Worm (Caenorhabditis elegans) whole organism, L4 larva: Measurements from ENCODE around the gene srbc-1.

Experiments used
- F26F4.8 ChIP-seq: fragments of 200-800 bp; sonication (Bioruptor generic); conservative IDR thresholded peaks from 2 replicates; pipeline ENCODE4 v1.3.6; 2022; ENCODE audit warnings: missing genetic modification characterization, missing compliant biosample characterization
- T26A8.4 ChIP-seq: fragments of 200-800 bp; sonication (Bioruptor generic); IDR thresholded peaks from 2 replicates; pipeline ENCODE4 v1.3.6; 2022; ENCODE audit warnings: missing genetic modification characterization, missing compliant biosample characterization
- Y5F2A.4 ChIP-seq: fragments of 200-800 bp; sonication (Bioruptor generic); optimal IDR thresholded peaks from 2 replicates; lab custom pipeline; 2018; ENCODE audit warnings: mild to moderate bottlenecking, missing genetic modification characterization, missing compliant biosample characterization
- aha-1 ChIP-seq: fragments of 150-350 bp; peaks from one replicate; lab custom pipeline; 2014; ENCODE audit warnings: missing biosample characterization, missing genetic modification characterization
- aly-2 ChIP-seq: sonication (generic microtip); optimal IDR thresholded peaks from 2 replicates; lab custom pipeline; 2018; ENCODE audit warnings: missing biosample characterization, missing genetic modification characterization
- arid-1 ChIP-seq: fragments of 200-800 bp; sonication (Bioruptor generic); conservative IDR thresholded peaks from 2 replicates; pipeline ENCODE4 v1.3.6; 2022; ENCODE audit warnings: missing genetic modification reagents, missing genetic modification characterization, missing compliant biosample characterization
- ceh-32 ChIP-seq: sonication (generic microtip); optimal IDR thresholded peaks from 2 replicates; lab custom pipeline; 2016; ENCODE audit warnings: mild to moderate bottlenecking, missing genetic modification characterization, missing compliant biosample characterization; ENCODE audit not compliant: poor library complexity
- ceh-82 ChIP-seq: sonication (generic microtip); optimal IDR thresholded peaks from 2 replicates; lab custom pipeline; 2017; ENCODE audit warnings: missing biosample characterization, missing genetic modification characterization
- daf-8 ChIP-seq: fragments of 200-800 bp; sonication (Bioruptor generic); IDR thresholded peaks from 2 replicates; pipeline ENCODE4 v1.3.6; 2022; ENCODE audit warnings: missing genetic modification characterization, missing compliant biosample characterization
- dmd-6 ChIP-seq: fragments of 200-800 bp; sonication (Bioruptor generic); IDR thresholded peaks from 2 replicates; pipeline ENCODE4 v1.3.6; 2022; ENCODE audit warnings: missing genetic modification reagents, missing genetic modification characterization, missing compliant biosample characterization
- dmd-8 ChIP-seq: fragments of 200-800 bp; sonication (Bioruptor generic); IDR thresholded peaks from 2 replicates; pipeline ENCODE4 v1.3.6; 2022; ENCODE audit warnings: missing genetic modification characterization, missing compliant biosample characterization
- hif-1 ChIP-seq, 2 experiments: sonication (generic microtip); optimal IDR thresholded peaks; 2 replicates each; lab custom pipeline; 2016 to 2017; ENCODE audit warnings: missing compliant biosample characterization in 2 of 2, missing genetic modification characterization in 2 of 2, missing genetic modification reagents in 2 of 2, missing genotype in 2 of 2, mild to moderate bottlenecking in 1 of 2
- hlh-30 ChIP-seq: sonication (generic microtip); optimal IDR thresholded peaks from 2 replicates; lab custom pipeline; 2017; ENCODE audit warnings: antibody characterized with exemption, mild to moderate bottlenecking, missing genetic modification characterization, missing compliant biosample characterization; ENCODE audit not compliant: insufficient read depth
- lim-7 ChIP-seq: fragments of 200-800 bp; sonication (Bioruptor generic); IDR thresholded peaks from 2 replicates; pipeline ENCODE4 v1.3.6; 2022; ENCODE audit warnings: missing genetic modification characterization, missing compliant biosample characterization
- lin-1 ChIP-seq: fragments of 200-800 bp; sonication (Bioruptor generic); IDR thresholded peaks from 2 replicates; pipeline ENCODE4 v1.3.6; 2022; ENCODE audit warnings: missing genetic modification reagents, missing genetic modification characterization, missing compliant biosample characterization
- lin-29 ChIP-seq: fragments of 200-800 bp; sonication (Bioruptor generic); IDR thresholded peaks from 2 replicates; pipeline ENCODE4 v1.3.6; 2022; ENCODE audit warnings: missing genetic modification reagents, missing genetic modification characterization, missing compliant biosample characterization
- lir-3 ChIP-seq: sonication (generic microtip); optimal IDR thresholded peaks from 2 replicates; lab custom pipeline; 2016; ENCODE audit warnings: mild to moderate bottlenecking, missing genetic modification characterization, missing compliant biosample characterization
- madf-9 ChIP-seq: fragments of 200-800 bp; sonication (Bioruptor generic); conservative IDR thresholded peaks from 2 replicates; pipeline ENCODE4 v1.3.6; 2022; ENCODE audit warnings: missing genetic modification reagents, missing genetic modification characterization, missing compliant biosample characterization
- mep-1 ChIP-seq: fragments of 150-350 bp; sonication (generic microtip); optimal IDR thresholded peaks from 3 replicates; lab custom pipeline; 2014; ENCODE audit warnings: missing biosample characterization, missing genetic modification characterization
- mes-2 ChIP-seq: sonication (generic microtip); optimal IDR thresholded peaks from 2 replicates; lab custom pipeline; 2016; ENCODE audit warnings: missing genotype, mild to moderate bottlenecking, missing genetic modification characterization, missing compliant biosample characterization; ENCODE audit not compliant: poor library complexity, severe bottlenecking
- mxl-2 ChIP-seq: fragments of 200-800 bp; sonication (Bioruptor generic); conservative IDR thresholded peaks from 2 replicates; pipeline ENCODE4 v1.3.6; 2022; ENCODE audit warnings: missing genetic modification reagents, missing genetic modification characterization, missing compliant biosample characterization
- mxl-3 ChIP-seq: fragments of 200-800 bp; sonication (Bioruptor generic); optimal IDR thresholded peaks from 2 replicates; lab custom pipeline; 2018; ENCODE audit warnings: mild to moderate bottlenecking, missing genetic modification characterization, missing compliant biosample characterization
- nhr-25 ChIP-seq: sonication (generic microtip); optimal IDR thresholded peaks from 2 replicates; lab custom pipeline; 2017; ENCODE audit warnings: missing genetic modification characterization, mild to moderate bottlenecking, missing compliant biosample characterization, antibody characterized with exemption, moderate library complexity, borderline replicate concordance; ENCODE audit not compliant: insufficient read depth
- nhr-28 ChIP-seq: fragments of 150-350 bp; optimal IDR thresholded peaks from 2 replicates; lab custom pipeline; 2014; ENCODE audit warnings: missing biosample characterization, missing genetic modification characterization
- nhr-41 ChIP-seq: fragments of 200-800 bp; sonication (Bioruptor generic); IDR thresholded peaks from 2 replicates; pipeline ENCODE4 v1.3.6; 2022; ENCODE audit warnings: missing genetic modification reagents, missing genetic modification characterization, missing compliant biosample characterization
- nhr-42 ChIP-seq: fragments of 200-800 bp; sonication (Bioruptor generic); IDR thresholded peaks from 2 replicates; pipeline ENCODE4 v1.3.6; 2022; ENCODE audit warnings: missing genetic modification characterization, missing compliant biosample characterization
- nhr-48 ChIP-seq: sonication (generic microtip); optimal IDR thresholded peaks from 2 replicates; lab custom pipeline; 2016; ENCODE audit warnings: mild to moderate bottlenecking, missing genetic modification characterization, missing compliant biosample characterization
- nhr-77 ChIP-seq: fragments of 150-350 bp; optimal IDR thresholded peaks from 2 replicates; lab custom pipeline; 2014; ENCODE audit warnings: missing biosample characterization, missing genetic modification characterization
- saeg-2 ChIP-seq: fragments of 200-800 bp; sonication (Bioruptor generic); IDR thresholded peaks from 2 replicates; pipeline ENCODE4 v1.3.6; 2022; ENCODE audit warnings: missing genetic modification reagents, missing genetic modification characterization, missing compliant biosample characterization
- skn-1 ChIP-seq: fragments of 150-350 bp; optimal IDR thresholded peaks from 2 replicates; lab custom pipeline; 2014; ENCODE audit warnings: missing biosample characterization, missing genetic modification characterization
- spr-3 ChIP-seq: fragments of 200-800 bp; sonication (Bioruptor generic); optimal IDR thresholded peaks from 2 replicates; lab custom pipeline; 2018; ENCODE audit warnings: mild to moderate bottlenecking, missing genetic modification characterization, missing compliant biosample characterization
- ztf-11 ChIP-seq: fragments of 150-350 bp; optimal IDR thresholded peaks from 2 replicates; lab custom pipeline; 2014; ENCODE audit warnings: missing biosample characterization, missing genetic modification characterization

Gene srbc-1

DNA sequence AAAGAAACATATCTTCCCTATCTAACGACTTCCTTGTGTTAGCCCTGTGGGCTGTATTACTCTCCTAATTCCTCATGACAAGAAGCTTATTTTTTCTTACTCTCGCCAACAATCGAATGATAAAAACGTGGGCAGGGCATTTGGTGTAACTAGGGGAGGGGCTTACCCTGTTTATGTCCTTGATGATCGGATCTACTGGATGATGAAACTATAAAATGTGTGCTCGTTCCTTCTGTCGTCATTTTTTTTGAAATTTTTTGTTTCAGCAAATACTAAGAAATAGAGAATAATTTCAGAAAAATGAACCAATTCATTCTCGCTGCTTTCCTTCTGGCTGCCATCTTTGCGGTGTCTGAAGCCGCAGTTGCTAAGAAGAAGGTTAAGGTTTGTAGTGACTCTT is 40.7 kb upstream of the srbc-1 start, which contains the start of gene C17B7.3:
Gene C17B7.3 (plus strand): TSS at position 301 of the 400 bp plus-strand sequence.
- no peak for TF ChIP-seq mxl-2 (GFP tag; lab: Robert Waterston, UW)
- TF ChIP-seq ztf-11 (tag; lab: Kevin White, UChicago): no peak
- no peak for TF ChIP-seq T26A8.4 (GFP tag; lab: Robert Waterston, UW)

- TF ChIP-seq daf-8 (GFP tag; lab: Robert Waterston, UW): no peak
- no peak for TF ChIP-seq nhr-41 (GFP tag; lab: Robert Waterston, UW)
- no peak for TF ChIP-seq ceh-82 (tag; lab: Kevin White, UChicago)
- no peak for TF ChIP-seq Y5F2A.4
- TF ChIP-seq skn-1 (tag; lab: Kevin White, UChicago): no peak
- TF ChIP-seq nhr-77 (tag; lab: Kevin White, UChicago): no peak
- TF ChIP-seq saeg-2 (GFP tag; lab: Robert Waterston, UW): no peak
- TF ChIP-seq, all 104 proteins: peak for 0
These were observed 40.1 kb upstream of the srbc-1 start, which contains the start of gene C17B7.10 for ce11 chrV:3341906-3342305. TSS of gene C17B7.10 (minus strand) at chrV:3342006.

DNA sequence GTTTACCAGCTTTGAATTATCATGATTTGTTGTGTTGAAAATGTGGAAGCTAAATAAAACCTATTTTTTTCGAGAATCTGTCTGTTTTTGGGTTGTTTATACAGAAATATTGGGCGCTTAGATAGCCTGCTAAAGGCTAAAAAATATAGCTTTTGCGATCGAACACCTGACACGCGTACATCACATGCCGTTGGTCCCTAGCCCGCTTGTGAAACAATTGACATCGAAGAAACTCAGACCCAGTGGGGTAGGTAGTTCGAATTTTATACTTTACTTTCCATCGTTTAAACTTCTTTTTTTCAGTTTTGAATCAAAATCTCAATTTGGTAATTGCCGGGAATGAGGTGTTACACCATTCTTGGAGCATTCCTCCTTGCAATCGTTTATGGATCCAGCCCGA is 37.2 kb upstream of the srbc-1 start, which contains the start of gene C17B7.4:
Gene C17B7.4 (plus strand): TSS at position 301 of the 400 bp plus-strand sequence.
- no peak for TF ChIP-seq aly-2
- TF ChIP-seq spr-3 (GFP tag; lab: Kevin White, UChicago): no peak
- TF ChIP-seq mep-1 (tag; lab: Kevin White, UChicago): no peak
- no peak for TF ChIP-seq ceh-32 (tag; lab: Kevin White, UChicago)
- no peak for TF ChIP-seq lin-29 (GFP tag; lab: Robert Waterston, UW)
- TF ChIP-seq nhr-28 (tag; lab: Kevin White, UChicago): no peak
- TF ChIP-seq arid-1: no peak
- no peak for TF ChIP-seq lir-3
- no peak for TF ChIP-seq nhr-25 (tag; lab: Kevin White, UChicago)

DNA sequence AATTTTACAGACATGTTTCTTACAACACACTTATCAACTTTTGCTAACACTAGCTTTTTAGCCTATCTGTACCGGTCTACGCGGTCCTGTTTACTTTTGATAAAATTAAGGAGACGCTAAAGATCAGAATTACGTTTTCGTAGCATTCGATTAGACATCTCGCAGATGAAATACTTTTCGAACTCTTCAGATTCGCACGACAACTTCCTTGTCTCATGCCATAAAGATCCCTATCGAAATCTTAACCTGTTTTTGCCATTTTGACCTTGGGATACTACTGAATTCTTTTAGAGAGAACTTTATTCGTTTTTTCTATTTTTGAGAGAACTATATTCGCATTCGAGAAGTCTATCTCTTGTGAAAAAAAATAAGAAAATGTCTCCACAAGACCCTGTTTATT is 31.5 kb upstream of the srbc-1 start, which contains the start of gene C17B7.5:
Gene C17B7.5 (plus strand): TSS at position 301 of the 400 bp plus-strand sequence.
- TF ChIP-seq nhr-48 (tag; lab: Kevin White, UChicago) (no peak), F26F4.8 (GFP tag; lab: Robert Waterston, UW) (no peak), hif-1 (tag; optimal IDR thresholded peaks at IDR 0.05; lab: Kevin White, UChicago) (no peak), nhr-42 (GFP tag; lab: Robert Waterston, UW) (no peak), aly-2 (no peak), hlh-30 (tag; lab: Kevin White, UChicago) (no peak), dmd-8 (GFP tag; lab: Robert Waterston, UW) (no peak)

- TF ChIP-seq mxl-3 (GFP tag; lab: Kevin White, UChicago) (no peak), lin-1 (GFP tag; lab: Robert Waterston, UW) (no peak)
These were observed 30.2 kb upstream of the srbc-1 start, which contains the start of gene C17B7.9 for ce11 chrV:3332023-3332422. TSS of gene C17B7.9 (minus strand) at chrV:3332123.

DNA sequence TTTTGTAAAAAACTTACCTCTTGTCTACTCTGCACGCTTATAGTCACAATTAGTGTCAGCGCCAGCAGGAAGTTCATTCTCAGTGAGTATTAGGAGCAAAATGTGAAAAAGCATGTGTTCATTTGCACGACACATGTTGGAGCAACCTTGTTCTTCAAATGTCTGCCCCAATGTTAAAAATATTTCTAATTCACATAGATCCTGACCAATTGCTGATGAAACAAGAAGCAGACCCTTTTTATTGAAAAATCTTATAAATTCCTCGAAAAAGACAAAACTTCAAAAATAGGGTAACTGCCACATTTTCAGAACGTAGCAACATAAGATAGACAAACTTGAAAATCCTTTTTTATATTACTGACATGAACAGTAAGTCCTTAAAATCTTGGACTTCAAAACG is 22.4 kb upstream of the srbc-1 start, which contains the start of gene C17B7.8:
Gene C17B7.8 (minus strand): TSS at position 101 of the 400 bp plus-strand sequence.
- TF ChIP-seq dmd-6 (GFP tag; lab: Robert Waterston, UW) (no peak), lim-7 (GFP tag; lab: Robert Waterston, UW) (no peak), mes-2 (no peak), aha-1 (peak; percentile 31), madf-9 (GFP tag; lab: Robert Waterston, UW) (no peak)
